Worm (Caenorhabditis elegans) whole organism, mixed stage, embryonic: Measurements from ENCODE around the gene C17C3.5.

ENCODE experiments used
- blmp-1 ChIP-seq: fragments of 150-350 bp; optimal IDR thresholded peaks from 2 replicates; lab custom pipeline; 2014; ENCODE audit warnings: missing biosample characterization, missing genetic modification characterization
- ces-1 ChIP-seq: fragments of 150-350 bp; optimal IDR thresholded peaks from 2 replicates; lab custom pipeline; 2014; ENCODE audit warnings: missing biosample characterization, missing genetic modification reagents, missing genetic modification characterization
- nhr-2 ChIP-seq: fragments of 150-350 bp; optimal IDR thresholded peaks from 2 replicates; lab custom pipeline; 2014; ENCODE audit warnings: missing biosample characterization, missing genetic modification characterization
- nhr-237 ChIP-seq: fragments of 150-350 bp; optimal IDR thresholded peaks from 2 replicates; lab custom pipeline; 2014; ENCODE audit warnings: missing biosample characterization, missing genetic modification characterization
- nhr-28 ChIP-seq: fragments of 150-350 bp; optimal IDR thresholded peaks from 2 replicates; lab custom pipeline; 2014; ENCODE audit warnings: missing biosample characterization, missing genetic modification characterization
- pha-4 ChIP-seq: fragments of 150-350 bp; optimal IDR thresholded peaks from 2 replicates; lab custom pipeline; 2018; ENCODE audit warnings: missing biosample characterization, missing genetic modification reagents, missing genetic modification characterization
- tbx-8 ChIP-seq: fragments of 200-800 bp; sonication (Bioruptor generic); optimal IDR thresholded peaks from 2 replicates; lab custom pipeline; 2018; ENCODE audit warnings: mild to moderate bottlenecking, missing genetic modification characterization, moderate library complexity, missing compliant biosample characterization
- unc-62 ChIP-seq: fragments of 150-350 bp; optimal IDR thresholded peaks from 2 replicates; lab custom pipeline; 2014; ENCODE audit warnings: missing biosample characterization, missing genetic modification reagents, missing genetic modification characterization
- ztf-11 ChIP-seq: fragments of 150-350 bp; optimal IDR thresholded peaks from 2 replicates; lab custom pipeline; 2014; ENCODE audit warnings: missing biosample characterization, missing genetic modification characterization

- TF ChIP-seq nhr-237 (tag; lab: Kevin White, UChicago) (no peak), tbx-8 (GFP tag; lab: Kevin White, UChicago) (no peak), nhr-2 (tag; lab: Kevin White, UChicago) (no peak), blmp-1 (tag; lab: Kevin White, UChicago) (no peak), ces-1 (GFP tag; lab: Kevin White, UChicago) (no peak), pha-4 (tag; lab: Kevin White, UChicago) (no peak), ztf-11 (tag; lab: Kevin White, UChicago) (no peak), unc-62 (GFP tag; lab: Kevin White, UChicago) (no peak), nhr-28 (tag; lab: Kevin White, UChicago) (no peak)
Measured at ce11 chrII:5518910-5519309, 32.7 kb upstream of the C17C3.5 start, which contains the start of gene ZK177.2.
